Worm (Caenorhabditis elegans) whole organism, young adult: ENCODE results near the gene dod-19.

Experiments used
- C06A6.2 ChIP-seq: fragments of 200-800 bp; sonication (Bioruptor generic); conservative IDR thresholded peaks from 2 replicates; pipeline ENCODE4 v1.3.6; 2022; ENCODE audit warnings: missing genetic modification characterization, missing compliant biosample characterization
- F57C9.4 ChIP-seq: sonication (generic microtip); optimal IDR thresholded peaks from 2 replicates; lab custom pipeline; 2017; ENCODE audit warnings: mild to moderate bottlenecking, missing genetic modification characterization, missing compliant biosample characterization
- K12H6.12 ChIP-seq: fragments of 200-800 bp; sonication (Bioruptor generic); optimal IDR thresholded peaks from 2 replicates; lab custom pipeline; 2018; ENCODE audit warnings: mild to moderate bottlenecking, missing genetic modification characterization, missing compliant biosample characterization
- ama-1 ChIP-seq, 3 experiments: fragments of 150-350 bp in 1 of 3; sonication (generic microtip) in 2 of 3; optimal IDR thresholded peaks; 2 replicates each; lab custom pipeline; 2014 to 2018; ENCODE audit warnings: missing biosample characterization in 2 of 3, missing genetic modification characterization in 2 of 3, missing genetic modification reagents in 2 of 3
- ceh-91 ChIP-seq: fragments of 200-800 bp; sonication (Bioruptor generic); IDR thresholded peaks from 2 replicates; pipeline ENCODE4 v1.3.6; 2022; ENCODE audit warnings: missing genetic modification reagents, missing genetic modification characterization, missing compliant biosample characterization
- dpl-1 ChIP-seq: fragments of 150-350 bp; optimal IDR thresholded peaks from 2 replicates; lab custom pipeline; 2014; ENCODE audit warnings: missing biosample characterization, missing genetic modification reagents, missing genetic modification characterization
- hmg-1.2 ChIP-seq: fragments of 200-800 bp; sonication (Bioruptor generic); IDR thresholded peaks from 2 replicates; pipeline ENCODE4 v1.3.6; 2022; ENCODE audit warnings: missing genetic modification reagents, missing genetic modification characterization, missing compliant biosample characterization
- snpc-4 ChIP-seq, 5 experiments: fragments of 150-350 bp in 1 of 5; sonication (generic microtip) in 4 of 5; optimal IDR thresholded peaks; 2 replicates each; lab custom pipeline; 2014 to 2018; ENCODE audit warnings: missing genetic modification characterization in 5 of 5, missing biosample characterization in 3 of 5, antibody characterized with exemption in 2 of 5, mild to moderate bottlenecking in 2 of 5, missing compliant biosample characterization in 2 of 5, missing genotype in 2 of 5, moderate library complexity in 2 of 5, missing genetic modification reagents in 1 of 5
- sptf-2 ChIP-seq: fragments of 200-800 bp; sonication (Bioruptor generic); optimal IDR thresholded peaks from 2 replicates; lab custom pipeline; 2018; ENCODE audit warnings: mild to moderate bottlenecking, missing genetic modification characterization, missing compliant biosample characterization
- tbp1 ChIP-seq: fragments of 200-800 bp; sonication (Bioruptor generic); optimal IDR thresholded peaks from 2 replicates; lab custom pipeline; 2018; ENCODE audit warnings: mild to moderate bottlenecking, missing genetic modification characterization, missing compliant biosample characterization
- tbx-9 ChIP-seq: sonication (generic microtip); optimal IDR thresholded peaks from 2 replicates; lab custom pipeline; 2016; ENCODE audit warnings: borderline replicate concordance, missing genetic modification characterization, inconsistent platforms, missing compliant biosample characterization

- TF ChIP-seq hmg-1.2 (GFP tag; lab: Robert Waterston, UW) = no peak
- TF ChIP-seq tbp1 (GFP tag; lab: Kevin White, UChicago) = no peak
- TF ChIP-seq K12H6.12 (tag; lab: Kevin White, UChicago) = no peak
- TF ChIP-seq C06A6.2 = peak; percentile 40; the same call in 1 of the 2 replicates
- TF ChIP-seq ama-1 (optimal IDR thresholded peaks at IDR 0.05; lab: Kevin White, UChicago) = no peak
- no peak for TF ChIP-seq ama-1 (GFP tag; optimal IDR thresholded peaks at IDR 0.05; lab: Kevin White, UChicago)
- no peak for TF ChIP-seq ceh-91
- TF ChIP-seq tbx-9 (tag; lab: Kevin White, UChicago) = no peak
- no peak for TF ChIP-seq snpc-4 (GFP tag; optimal IDR thresholded peaks at IDR 0.05; lab: Kevin White, UChicago)
- no peak for TF ChIP-seq snpc-4 (tag; optimal IDR thresholded peaks at IDR 0.05; lab: Kevin White, UChicago)
- TF ChIP-seq dpl-1 (GFP tag; lab: Kevin White, UChicago) = no peak
- TF ChIP-seq F57C9.4 (tag; lab: Kevin White, UChicago) = no peak
- TF ChIP-seq sptf-2 (GFP tag; lab: Kevin White, UChicago) = no peak
Observed at ce11 chrV:378231-378630, 36.3 kb downstream of the dod-19 start.
